Worm (Caenorhabditis elegans) whole organism, early embryonic: ENCODE results near the gene C49A9.9.

Source experiments
- B0310.2 ChIP-seq: sonication (generic microtip); optimal IDR thresholded peaks from 2 replicates; lab custom pipeline; 2016; ENCODE audit warnings: mild to moderate bottlenecking, missing genetic modification characterization, missing compliant biosample characterization
- F13C5.2 ChIP-seq: sonication (generic microtip); optimal IDR thresholded peaks from 2 replicates; lab custom pipeline; 2017; ENCODE audit warnings: mild to moderate bottlenecking, missing genetic modification characterization, inconsistent platforms, missing compliant biosample characterization
- aly-1 ChIP-seq: sonication (generic microtip); optimal IDR thresholded peaks from 2 replicates; lab custom pipeline; 2016; ENCODE audit warnings: missing genetic modification characterization, missing compliant biosample characterization
- ama-1 ChIP-seq: fragments of 150-350 bp; optimal IDR thresholded peaks from 2 replicates; lab custom pipeline; 2014
- ceh-13 ChIP-seq: fragments of 200-800 bp; sonication (Bioruptor generic); optimal IDR thresholded peaks from 2 replicates; lab custom pipeline; 2018; ENCODE audit warnings: mild to moderate bottlenecking, missing genetic modification characterization, missing compliant biosample characterization
- ceh-36 ChIP-seq: sonication (generic microtip); optimal IDR thresholded peaks from 2 replicates; lab custom pipeline; 2016; ENCODE audit warnings: missing genetic modification characterization, inconsistent platforms, missing compliant biosample characterization
- ets-7 ChIP-seq: sonication (generic microtip); optimal IDR thresholded peaks from 2 replicates; lab custom pipeline; 2016; ENCODE audit warnings: missing genotype, missing genetic modification characterization, missing compliant biosample characterization
- flt-1 ChIP-seq: fragments of 200-800 bp; sonication (Bioruptor generic); IDR thresholded peaks from 2 replicates; pipeline ENCODE4 v1.3.6; 2022; ENCODE audit warnings: missing genetic modification characterization, missing compliant biosample characterization
- hmbx-1 ChIP-seq: sonication (generic microtip); optimal IDR thresholded peaks from 2 replicates; lab custom pipeline; 2016; ENCODE audit warnings: mild to moderate bottlenecking, missing genetic modification characterization, missing compliant biosample characterization
- hmg-4 ChIP-seq: fragments of 200-800 bp; sonication (Bioruptor generic); optimal IDR thresholded peaks from 2 replicates; lab custom pipeline; 2018; ENCODE audit warnings: mild to moderate bottlenecking, missing genetic modification characterization, missing compliant biosample characterization
- hnd-1 ChIP-seq: sonication (generic microtip); optimal IDR thresholded peaks from 2 replicates; lab custom pipeline; 2016; ENCODE audit warnings: missing genetic modification characterization, missing compliant biosample characterization
- pes-1 ChIP-seq: fragments of 200-800 bp; sonication (Bioruptor generic); IDR thresholded peaks from 2 replicates; pipeline ENCODE4 v1.3.6; 2022; ENCODE audit warnings: missing genetic modification reagents, missing genetic modification characterization, missing compliant biosample characterization
- scrt-1 ChIP-seq: fragments of 200-800 bp; sonication (Bioruptor generic); IDR thresholded peaks from 2 replicates; pipeline ENCODE4 v1.3.6; 2022; ENCODE audit warnings: missing genetic modification characterization, missing compliant biosample characterization
- sea-1 ChIP-seq: fragments of 200-800 bp; sonication (Bioruptor generic); conservative IDR thresholded peaks from 2 replicates; pipeline ENCODE4 v1.3.6; 2022; ENCODE audit warnings: missing genetic modification characterization, missing compliant biosample characterization
- tbx-11 ChIP-seq: fragments of 200-800 bp; sonication (Bioruptor generic); IDR thresholded peaks from 2 replicates; pipeline ENCODE4 v1.3.6; 2022; ENCODE audit warnings: missing genetic modification characterization, missing compliant biosample characterization
- tbx-37 ChIP-seq: fragments of 200-800 bp; sonication (Bioruptor generic); conservative IDR thresholded peaks from 2 replicates; pipeline ENCODE4 v1.3.6; 2022; ENCODE audit warnings: missing genetic modification reagents, missing genetic modification characterization, missing compliant biosample characterization
- tra-4 ChIP-seq: sonication (generic microtip); optimal IDR thresholded peaks from 2 replicates; lab custom pipeline; 2017; ENCODE audit warnings: missing genetic modification characterization, missing compliant biosample characterization

The C49A9.9 gene

DNA sequence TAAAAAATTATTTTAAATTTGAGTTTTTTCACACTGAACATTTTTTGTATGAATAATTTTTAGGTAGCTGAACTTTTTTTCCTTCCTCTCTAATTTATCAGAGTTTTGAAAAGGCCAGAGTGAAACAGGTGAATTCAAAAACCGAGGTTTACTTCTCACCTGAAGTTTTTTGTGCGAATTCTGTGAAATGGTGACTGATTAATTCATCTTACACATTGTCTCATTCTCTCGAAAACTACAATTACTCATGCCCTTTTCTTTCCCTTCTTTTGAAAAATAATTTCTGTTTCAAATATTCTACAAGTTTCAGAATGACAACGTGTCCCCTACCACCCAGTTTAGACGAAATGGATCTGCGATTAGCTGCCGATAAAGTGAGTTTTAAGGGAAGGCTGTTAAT is 15.4 kb upstream of the C49A9.9 start, which contains the start of gene tkr-2:
TSS of gene tkr-2 (plus strand) at position 301 of the 400 bp plus-strand sequence.
- no peak for TF ChIP-seq F13C5.2 (tag; lab: Kevin White, UChicago)
- no peak for TF ChIP-seq hmg-4
- TF ChIP-seq hmbx-1, result no peak
- TF ChIP-seq tra-4 (tag; lab: Kevin White, UChicago), result no peak
- no peak for TF ChIP-seq sea-1 (GFP tag; lab: Robert Waterston, UW)
- TF ChIP-seq tbx-37 (GFP tag; lab: Robert Waterston, UW), result no peak
- TF ChIP-seq tbx-11 (GFP tag; lab: Robert Waterston, UW), result no peak
- TF ChIP-seq ceh-36 (tag; lab: Kevin White, UChicago), result no peak
- no peak for TF ChIP-seq ceh-13 (GFP tag; lab: Kevin White, UChicago)

DNA sequence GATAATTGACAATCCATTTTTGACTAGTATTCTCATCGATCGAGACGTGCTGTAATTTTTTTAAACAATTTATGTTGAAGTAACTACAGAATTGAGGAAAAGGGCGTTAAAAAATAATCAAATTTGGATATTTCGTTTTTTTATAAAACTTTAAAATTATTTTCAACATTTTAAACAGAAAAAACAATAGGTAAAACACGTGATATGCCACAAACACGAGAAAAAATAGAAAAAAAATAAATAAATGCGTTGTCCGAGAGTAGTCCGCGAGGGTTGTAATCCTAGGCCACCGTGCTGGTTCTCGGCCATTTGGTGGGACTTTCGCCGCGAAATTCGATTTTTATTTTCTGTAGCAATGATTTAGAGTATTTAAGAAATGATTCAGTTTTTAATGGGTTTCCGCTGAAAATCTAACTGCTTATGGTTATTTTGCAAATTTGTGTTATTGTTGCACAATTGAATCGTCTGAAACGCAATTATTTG is 10.8 kb upstream of the C49A9.9 start, which contains the start of gene C49A9.10:
TSS of gene C49A9.10 (minus strand) at position 51 of the 483 bp plus-strand sequence.
- TF ChIP-seq F13C5.2 (tag; lab: Kevin White, UChicago) (peak; percentile 35), ceh-36 (tag; lab: Kevin White, UChicago) (no peak), pes-1 (GFP tag; lab: Robert Waterston, UW) (peak; percentile 74; the same call in 1 of the 2 replicates), tbx-37 (GFP tag; lab: Robert Waterston, UW) (peak; percentile 90), scrt-1 (GFP tag; lab: Robert Waterston, UW) (0 out of 2 replicates have a peak, but pooled peaks have one; percentile 23), flt-1 (peak; percentile 10; the same call in 1 of the 2 replicates), hmg-4 (no peak)

DNA sequence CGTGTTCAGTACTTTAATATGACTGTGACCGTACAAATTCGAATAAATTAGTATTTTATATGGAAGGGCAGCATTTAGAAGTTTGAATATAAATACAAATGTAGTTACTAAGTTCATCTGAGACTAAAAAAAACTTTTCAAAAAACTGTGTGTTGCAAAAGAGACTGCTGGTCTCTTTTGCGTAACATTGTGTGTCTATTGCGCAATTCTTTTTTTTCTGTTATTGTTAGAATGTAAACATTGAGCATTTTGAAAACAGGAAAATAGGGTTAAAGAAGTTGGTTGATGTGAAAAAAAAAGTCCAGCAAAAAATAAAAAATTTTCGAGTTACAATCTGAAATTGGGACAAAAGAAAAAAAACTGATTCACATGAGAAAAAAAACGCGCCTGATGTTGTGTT is 7.8 kb upstream of the C49A9.9 start:
- TF ChIP-seq flt-1, result no peak
- no peak for TF ChIP-seq aly-1
- TF ChIP-seq hmbx-1, result no peak
- TF ChIP-seq F13C5.2 (tag; lab: Kevin White, UChicago), result no peak
- no peak for TF ChIP-seq scrt-1 (GFP tag; lab: Robert Waterston, UW)
- TF ChIP-seq ama-1, result no peak
- TF ChIP-seq hmg-4, result no peak
- TF ChIP-seq pes-1 (GFP tag; lab: Robert Waterston, UW), result no peak

DNA sequence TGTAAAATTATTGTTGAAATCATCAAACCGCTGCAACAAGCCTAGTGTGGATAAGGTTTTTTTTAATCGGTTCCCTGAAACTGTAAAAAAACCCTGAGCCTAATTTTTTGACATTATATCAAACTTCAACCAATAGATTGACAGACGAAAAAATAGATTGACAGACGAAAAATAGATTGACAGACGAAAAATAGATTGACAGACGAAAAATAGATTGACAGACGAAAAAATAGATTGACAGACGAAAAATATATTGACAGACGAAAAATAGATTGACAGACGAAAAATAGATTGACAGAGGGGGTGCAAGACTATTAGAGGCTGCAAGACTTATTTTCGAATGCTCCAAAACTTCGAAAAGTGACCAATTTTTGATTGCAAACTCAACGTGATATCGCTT is 7.2 kb upstream of the C49A9.9 start:
- TF ChIP-seq tbx-37 (GFP tag; lab: Robert Waterston, UW), result peak; percentile 44; the same call in 1 of the 2 replicates
- TF ChIP-seq flt-1, result peak; percentile 62

DNA sequence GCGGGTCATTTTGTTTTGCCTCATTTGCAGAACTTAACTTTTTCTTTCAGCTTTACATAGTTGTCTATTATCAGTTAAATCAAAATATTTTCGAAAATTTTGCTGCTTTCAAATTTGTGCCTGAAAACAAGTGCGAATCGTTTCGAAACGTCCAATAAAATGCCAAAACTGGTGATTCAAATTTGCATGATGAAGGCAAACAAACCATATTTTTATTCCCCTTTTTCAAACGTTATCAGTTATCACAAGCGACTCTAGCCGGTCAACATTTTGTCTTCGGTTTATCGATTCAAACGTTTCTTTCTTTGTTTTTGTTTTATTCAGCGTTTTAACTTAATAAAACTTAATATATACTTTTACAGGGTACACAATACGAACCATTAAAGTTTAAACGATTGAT is 6.6 kb upstream of the C49A9.9 start, which contains the start of the genes ugt-24 and C49A9.6:
TSS of gene ugt-24 (minus strand) at position 147 of the 400 bp plus-strand sequence.
TSS of gene C49A9.6 (plus strand) at position 363 of the 400 bp plus-strand sequence.
- TF ChIP-seq ceh-36 (tag; lab: Kevin White, UChicago) (no peak), ama-1 (no peak), tra-4 (tag; lab: Kevin White, UChicago) (no peak), scrt-1 (GFP tag; lab: Robert Waterston, UW) (no peak), B0310.2 (tag; lab: Kevin White, UChicago) (no peak), ets-7 (no peak), tbx-11 (GFP tag; lab: Robert Waterston, UW) (no peak)

DNA sequence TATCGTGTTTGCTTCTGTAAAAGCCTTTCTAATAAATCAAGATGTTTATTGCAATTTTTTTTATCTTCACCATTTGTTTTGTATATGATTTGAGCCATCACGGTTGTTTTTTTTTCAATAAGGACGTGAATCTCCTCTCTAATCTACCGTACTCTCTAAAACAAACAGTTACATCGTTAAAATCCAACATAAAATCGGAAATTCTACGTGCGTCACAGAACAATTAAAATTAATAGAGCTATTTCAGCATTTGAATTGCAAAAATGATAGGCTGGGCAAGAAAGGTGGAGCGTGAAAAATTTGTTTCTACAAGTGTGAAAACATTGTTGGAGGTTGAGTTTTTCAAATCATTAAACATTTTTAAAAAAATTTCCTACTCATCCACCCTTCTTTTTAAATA is 3.8 kb upstream of the C49A9.9 start, which contains the start of gene C49A9.5:
TSS of gene C49A9.5 (plus strand) at position 271 of the 400 bp plus-strand sequence.
- TF ChIP-seq ama-1, result no peak
- no peak for TF ChIP-seq aly-1
- TF ChIP-seq pes-1 (GFP tag; lab: Robert Waterston, UW), result no peak
- no peak for TF ChIP-seq sea-1 (GFP tag; lab: Robert Waterston, UW)
- TF ChIP-seq ets-7, result no peak
- no peak for TF ChIP-seq tbx-11 (GFP tag; lab: Robert Waterston, UW)
- TF ChIP-seq hmbx-1, result no peak
- no peak for TF ChIP-seq scrt-1 (GFP tag; lab: Robert Waterston, UW)
- TF ChIP-seq ceh-36 (tag; lab: Kevin White, UChicago), result no peak
- no peak for TF ChIP-seq flt-1
- no peak for TF ChIP-seq hnd-1 (tag; lab: Kevin White, UChicago)
- TF ChIP-seq tra-4 (tag; lab: Kevin White, UChicago), result no peak
- no peak for TF ChIP-seq hmg-4
- TF ChIP-seq F13C5.2 (tag; lab: Kevin White, UChicago), result no peak
- TF ChIP-seq tbx-37 (GFP tag; lab: Robert Waterston, UW), result no peak
- no peak for TF ChIP-seq B0310.2 (tag; lab: Kevin White, UChicago)
- TF ChIP-seq ceh-13 (GFP tag; lab: Kevin White, UChicago), result no peak

DNA sequence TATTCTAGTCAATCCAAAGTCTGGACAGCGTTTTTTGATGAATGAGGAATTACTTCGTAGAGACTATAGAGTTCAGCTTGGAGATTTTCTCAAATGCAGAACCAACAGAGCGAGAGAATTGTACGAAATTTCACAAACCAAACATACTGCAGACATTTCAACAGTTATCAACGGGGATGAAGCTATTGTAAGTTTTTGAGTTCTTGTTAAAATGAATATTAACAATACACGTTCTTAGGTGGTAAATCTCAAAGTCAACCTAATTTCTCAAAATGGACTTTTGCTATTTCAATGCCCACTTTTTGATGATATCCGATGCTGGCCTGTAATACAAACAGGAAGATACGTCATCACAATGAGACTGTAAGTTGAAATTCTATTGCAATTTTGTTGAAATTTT is 331 bp downstream of the C49A9.9 start:
- no peak for TF ChIP-seq tra-4 (tag; lab: Kevin White, UChicago)
- no peak for TF ChIP-seq hmg-4
- no peak for TF ChIP-seq flt-1
- no peak for TF ChIP-seq tbx-37 (GFP tag; lab: Robert Waterston, UW)

DNA sequence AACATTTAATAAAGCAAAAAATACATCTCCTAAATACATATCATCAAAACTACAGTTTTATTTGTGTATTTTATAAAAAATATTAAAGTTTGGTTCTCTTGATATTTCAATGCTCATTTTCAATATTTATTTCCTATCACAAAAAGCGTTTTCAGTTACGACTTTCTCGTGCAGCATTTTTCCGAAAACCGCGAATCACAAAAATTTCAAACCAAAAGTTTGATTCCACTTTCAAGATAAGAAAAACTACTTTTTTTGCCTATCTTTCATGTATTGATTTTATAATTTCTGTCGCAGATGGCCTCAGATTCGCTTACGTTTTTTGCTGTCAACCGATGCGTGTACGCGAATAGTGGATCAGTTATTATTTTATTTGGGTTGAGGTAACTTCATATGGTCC is 2.3 kb downstream of the C49A9.9 start, which contains the start of gene C49A9.4:
TSS of gene C49A9.4 (plus strand) at position 265 of the 400 bp plus-strand sequence.
- TF ChIP-seq hmg-4 (no peak), aly-1 (no peak), B0310.2 (tag; lab: Kevin White, UChicago) (no peak), tbx-37 (GFP tag; lab: Robert Waterston, UW) (no peak), hnd-1 (tag; lab: Kevin White, UChicago) (no peak), ama-1 (no peak), hmbx-1 (no peak), sea-1 (GFP tag; lab: Robert Waterston, UW) (no peak), pes-1 (GFP tag; lab: Robert Waterston, UW) (no peak), tra-4 (tag; lab: Kevin White, UChicago) (no peak), ceh-13 (GFP tag; lab: Kevin White, UChicago) (no peak), tbx-11 (GFP tag; lab: Robert Waterston, UW) (no peak), ets-7 (no peak), ceh-36 (tag; lab: Kevin White, UChicago) (no peak), flt-1 (no peak), scrt-1 (GFP tag; lab: Robert Waterston, UW) (no peak), F13C5.2 (tag; lab: Kevin White, UChicago) (no peak)
